Fruit fly (Drosophila melanogaster) whole organism, embryonic: Measurements from ENCODE around the gene Alp13.

ENCODE experiments used
- CG10267 ChIP-seq: fragments of 200-800 bp; sonication (Bioruptor generic); optimal IDR thresholded peaks from 2 replicates; lab custom pipeline; 2018; ENCODE audit warnings: missing biosample characterization, mild to moderate bottlenecking, missing genetic modification characterization, moderate library complexity
- CG11085 ChIP-seq: fragments of 200-800 bp; sonication (Bioruptor generic); IDR thresholded peaks from 2 replicates; pipeline ENCODE4 v1.3.6; 2022; ENCODE audit warnings: missing biosample characterization, missing genetic modification characterization
- CG11504 ChIP-seq: fragments of 200-800 bp; sonication (Bioruptor generic); optimal IDR thresholded peaks from 3 replicates; lab custom pipeline; 2019; ENCODE audit warnings: missing biosample characterization, mild to moderate bottlenecking, missing genetic modification characterization, moderate library complexity
- CG12155 ChIP-seq: fragments of 200-800 bp; sonication (Bioruptor generic); optimal IDR thresholded peaks from 3 replicates; lab custom pipeline; 2016; ENCODE audit warnings: missing biosample characterization, missing genetic modification characterization
- CG12219 ChIP-seq: fragments of 200-800 bp; sonication (Bioruptor generic); optimal IDR thresholded peaks from 3 replicates; lab custom pipeline; 2018; ENCODE audit warnings: missing biosample characterization, mild to moderate bottlenecking, missing genetic modification characterization
- CG12236 ChIP-seq: fragments of 200-800 bp; sonication (Bioruptor generic); optimal IDR thresholded peaks from 2 replicates; lab custom pipeline; 2016; ENCODE audit warnings: missing biosample characterization, missing genetic modification characterization
- CG12299 ChIP-seq: fragments of 200-800 bp; sonication (Bioruptor generic); optimal IDR thresholded peaks from 2 replicates; lab custom pipeline; 2018; ENCODE audit warnings: missing biosample characterization, mild to moderate bottlenecking, missing genetic modification characterization
- CG1233 ChIP-seq: fragments of 200-800 bp; sonication (Bioruptor generic); optimal IDR thresholded peaks from 4 replicates; lab custom pipeline; 2018; ENCODE audit warnings: missing biosample characterization, mild to moderate bottlenecking, missing genetic modification characterization
- CG12942 ChIP-seq: fragments of 200-800 bp; sonication (Bioruptor generic); optimal IDR thresholded peaks from 3 replicates; lab custom pipeline; 2016; ENCODE audit warnings: missing biosample characterization, missing genetic modification characterization
- CG14860 ChIP-seq: fragments of 200-800 bp; sonication (Bioruptor generic); IDR thresholded peaks from 3 replicates; pipeline ENCODE4 v1.3.6; 2022; ENCODE audit warnings: missing biosample characterization, missing genetic modification characterization; ENCODE audit not compliant: partially characterized antibody
- CG1529 ChIP-seq: fragments of 200-800 bp; sonication (Bioruptor generic); optimal IDR thresholded peaks from 3 replicates; lab custom pipeline; 2018; ENCODE audit warnings: missing biosample characterization, missing genetic modification characterization
- CG15514 ChIP-seq: fragments of 200-800 bp; sonication (Bioruptor generic); optimal IDR thresholded peaks from 3 replicates; lab custom pipeline; 2017; ENCODE audit warnings: missing biosample characterization, missing genetic modification characterization, mild to moderate bottlenecking, moderate library complexity, missing genetic modification reagents
- CG16863 ChIP-seq: fragments of 200-800 bp; sonication (Bioruptor generic); optimal IDR thresholded peaks from 3 replicates; lab custom pipeline; 2016; ENCODE audit warnings: missing biosample characterization, missing genetic modification characterization
- CG2202 ChIP-seq: fragments of 200-800 bp; sonication (Bioruptor generic); optimal IDR thresholded peaks from 2 replicates; lab custom pipeline; 2018; ENCODE audit warnings: missing biosample characterization, mild to moderate bottlenecking, missing genetic modification characterization
- CG31365 ChIP-seq: fragments of 200-800 bp; sonication (Bioruptor generic); optimal IDR thresholded peaks from 2 replicates; lab custom pipeline; 2018; ENCODE audit warnings: missing biosample characterization, mild to moderate bottlenecking, missing genetic modification characterization
- CG43689 ChIP-seq: fragments of 200-800 bp; sonication (Bioruptor generic); IDR thresholded peaks from 2 replicates; pipeline ENCODE4 v1.3.6; 2022; ENCODE audit warnings: missing biosample characterization, missing genetic modification characterization
- CG4424 ChIP-seq: fragments of 200-800 bp; sonication (Bioruptor generic); optimal IDR thresholded peaks from 3 replicates; lab custom pipeline; 2016; ENCODE audit warnings: missing biosample characterization, missing genetic modification characterization
- CG4730 ChIP-seq: fragments of 200-800 bp; sonication (Bioruptor generic); IDR thresholded peaks from 2 replicates; pipeline ENCODE4 v1.3.6; 2022; ENCODE audit warnings: missing biosample characterization, missing genetic modification characterization
- CG7963 ChIP-seq: fragments of 200-800 bp; sonication (Bioruptor generic); IDR thresholded peaks from 3 replicates; pipeline ENCODE4 v1.3.6; 2022; ENCODE audit warnings: missing biosample characterization, missing genetic modification characterization; ENCODE audit not compliant: partially characterized antibody
- Dek ChIP-seq: fragments of 200-800 bp; sonication (Bioruptor generic); optimal IDR thresholded peaks from 3 replicates; lab custom pipeline; 2019; ENCODE audit warnings: missing biosample characterization, mild to moderate bottlenecking, missing genetic modification characterization, moderate library complexity
- Dip2 ChIP-seq: fragments of 200-800 bp; sonication (Bioruptor generic); IDR thresholded peaks from 2 replicates; pipeline ENCODE4 v1.3.6; 2022; ENCODE audit warnings: missing biosample characterization, missing genetic modification characterization
- Hand ChIP-seq: fragments of 200-800 bp; sonication (Bioruptor generic); optimal IDR thresholded peaks from 2 replicates; lab custom pipeline; 2017; ENCODE audit warnings: mild to moderate bottlenecking, missing biosample characterization, missing genetic modification reagents, missing genetic modification characterization
- Hey ChIP-seq: fragments of 200-800 bp; sonication (Bioruptor generic); optimal IDR thresholded peaks from 3 replicates; lab custom pipeline; 2018; ENCODE audit warnings: missing biosample characterization, mild to moderate bottlenecking, missing genetic modification characterization
- HmgZ ChIP-seq: fragments of 200-800 bp; sonication (Bioruptor generic); optimal IDR thresholded peaks from 2 replicates; lab custom pipeline; 2018; ENCODE audit warnings: missing biosample characterization, mild to moderate bottlenecking, missing genetic modification characterization
- Mad ChIP-seq: fragments of 200-800 bp; sonication (Bioruptor generic); optimal IDR thresholded peaks from 2 replicates; lab custom pipeline; 2016; ENCODE audit warnings: missing biosample characterization, missing genetic modification characterization
- NC2α ChIP-seq: fragments of 200-800 bp; sonication (Bioruptor generic); optimal IDR thresholded peaks from 2 replicates; lab custom pipeline; 2016; ENCODE audit warnings: missing biosample characterization, missing genetic modification characterization
- Nf-YB ChIP-seq: fragments of 200-800 bp; sonication (Bioruptor generic); optimal IDR thresholded peaks from 3 replicates; lab custom pipeline; 2019; ENCODE audit warnings: missing biosample characterization, mild to moderate bottlenecking, missing genetic modification characterization, moderate library complexity
- Nf-YC ChIP-seq: fragments of 200-800 bp; optimal IDR thresholded peaks from 3 replicates; lab custom pipeline; 2019; ENCODE audit warnings: missing biosample characterization, mild to moderate bottlenecking, missing genetic modification characterization, moderate library complexity
- Sin3A ChIP-seq: fragments of >200 bp; optimal IDR thresholded peaks from 2 replicates; lab custom pipeline; 2018
- Spps ChIP-seq: fragments of 200-800 bp; sonication (Bioruptor generic); optimal IDR thresholded peaks from 2 replicates; lab custom pipeline; 2018; ENCODE audit warnings: missing biosample characterization, mild to moderate bottlenecking, missing genetic modification characterization
- Sry-β ChIP-seq: fragments of 200-800 bp; sonication (Bioruptor generic); optimal IDR thresholded peaks from 2 replicates; lab custom pipeline; 2018; ENCODE audit warnings: missing biosample characterization, mild to moderate bottlenecking, missing genetic modification characterization, moderate library complexity
- ase ChIP-seq: fragments of 200-800 bp; sonication (Bioruptor generic); IDR thresholded peaks from 3 replicates; pipeline ENCODE4 v1.3.6; 2022; ENCODE audit warnings: missing biosample characterization, missing genetic modification characterization
- caup ChIP-seq: fragments of 200-800 bp; sonication (Bioruptor generic); optimal IDR thresholded peaks from 3 replicates; lab custom pipeline; 2017; ENCODE audit warnings: missing biosample characterization, mild to moderate bottlenecking, missing genetic modification characterization, moderate library complexity; ENCODE audit not compliant: severe bottlenecking
- danr ChIP-seq: fragments of 200-800 bp; sonication (Bioruptor generic); IDR thresholded peaks from 2 replicates; pipeline ENCODE4 v1.3.6; 2022; ENCODE audit warnings: missing biosample characterization, missing genetic modification characterization
- gcm2 ChIP-seq: fragments of 200-800 bp; sonication (Bioruptor generic); optimal IDR thresholded peaks from 2 replicates; lab custom pipeline; 2016; ENCODE audit warnings: missing biosample characterization, missing genetic modification characterization
- gt ChIP-seq: fragments of 200-800 bp; sonication (Bioruptor generic); IDR thresholded peaks from 2 replicates; pipeline ENCODE4 v1.3.6; 2022; ENCODE audit warnings: missing biosample characterization, missing genetic modification characterization
- ham ChIP-seq: fragments of 200-800 bp; sonication (Bioruptor generic); IDR thresholded peaks from 2 replicates; pipeline ENCODE4 v1.3.6; 2022; ENCODE audit warnings: missing biosample characterization, missing genetic modification characterization
- hb ChIP-seq: fragments of 200-800 bp; sonication (Bioruptor generic); IDR thresholded peaks from 3 replicates; pipeline ENCODE4 v1.3.6; 2022; ENCODE audit warnings: missing biosample characterization, missing genetic modification characterization; ENCODE audit not compliant: partially characterized antibody
- inv ChIP-seq: fragments of 200-800 bp; sonication (Bioruptor generic); IDR thresholded peaks from 2 replicates; pipeline ENCODE4 v1.3.6; 2022; ENCODE audit warnings: missing biosample characterization, missing genetic modification characterization; ENCODE audit not compliant: partially characterized antibody
- onecut ChIP-seq: fragments of 200-800 bp; sonication (Bioruptor generic); IDR thresholded peaks from 2 replicates; pipeline ENCODE4 v1.3.6; 2022; ENCODE audit warnings: missing biosample characterization, missing genetic modification characterization
- pan ChIP-seq, 4 experiments: fragments of >200 bp in 3 of 4; fragments of 200-800 bp in 1 of 4; sonication (Bioruptor generic) in 1 of 4; optimal IDR thresholded peaks in 3 of 4; IDR thresholded peaks in 1 of 4; 2 replicates each; pipeline versions ENCODE4 v1.3.6 to Lab custom; 2017 to 2022; ENCODE audit warnings: missing biosample characterization in 2 of 4, missing genetic modification characterization in 2 of 4, mixed read lengths in 1 of 4
- pnt ChIP-seq: fragments of 200-800 bp; sonication (Bioruptor generic); optimal IDR thresholded peaks from 3 replicates; lab custom pipeline; 2016; ENCODE audit warnings: missing biosample characterization, missing genetic modification characterization
- scrt ChIP-seq: fragments of 200-800 bp; sonication (Bioruptor generic); optimal IDR thresholded peaks from 2 replicates; lab custom pipeline; 2018; ENCODE audit warnings: missing biosample characterization, mild to moderate bottlenecking, missing genetic modification characterization, moderate library complexity
- shn ChIP-seq: fragments of 200-800 bp; sonication (Bioruptor generic); optimal IDR thresholded peaks from 3 replicates; lab custom pipeline; 2016; ENCODE audit warnings: missing biosample characterization, missing genetic modification characterization
- tap ChIP-seq: fragments of 200-800 bp; optimal IDR thresholded peaks from 3 replicates; lab custom pipeline; 2019; ENCODE audit warnings: missing biosample characterization, mild to moderate bottlenecking, missing genetic modification characterization, moderate library complexity
- tgo ChIP-seq: fragments of 200-800 bp; sonication (Bioruptor generic); IDR thresholded peaks from 3 replicates; pipeline ENCODE4 v1.3.6; 2022; ENCODE audit warnings: missing biosample characterization, missing genetic modification characterization
- usp ChIP-seq: fragments of >200 bp; optimal IDR thresholded peaks from 2 replicates; lab custom pipeline; 2017; ENCODE audit warnings: missing biosample characterization, missing genetic modification characterization

The Alp13 gene

dm6 chr3R:10084914-10085313, 9.7 kb upstream of the Alp13 start (continued):
- TF ChIP-seq Sin3A (lab: Kevin White, UChicago) (no peak), CG1233 (GFP tag; lab: Kevin White, UChicago) (no peak), CG14860 (GFP tag; lab: Robert Waterston, UW) (no peak), gt (GFP tag; lab: Robert Waterston, UW) (no peak), inv (GFP tag; lab: Robert Waterston, UW) (no peak), Nf-YC (no peak), pan (optimal IDR thresholded peaks at IDR 0.05; lab: Kevin White, UChicago) (no peak), pan (GFP tag; optimal IDR thresholded peaks at IDR 0.05 in 1 of 2, IDR thresholded peaks at IDR 0.05 in 1 of 2) (peak in 1 of 2 experiments; percentile 61), scrt (peak; percentile 51), CG12299 (no peak), hb (GFP tag; lab: Robert Waterston, UW) (no peak), CG12236 (GFP tag; lab: Kevin White, UChicago) (no peak), onecut (GFP tag; lab: Robert Waterston, UW) (no peak), caup (GFP tag; lab: Kevin White, UChicago) (peak; percentile 70), Dip2 (no peak), CG11085 (GFP tag; lab: Robert Waterston, UW) (no peak; the same call in 1 of the 2 replicates), CG12942 (no peak), usp (no peak), Hand (GFP tag; lab: Kevin White, UChicago) (peak; percentile 54), HmgZ (peak; percentile 10), CG15514 (GFP tag; lab: Kevin White, UChicago) (peak; percentile 57), Sry-β (GFP tag; lab: Kevin White, UChicago) (no peak), CG7963 (GFP tag; lab: Robert Waterston, UW) (no peak), NC2α (no peak), CG16863 (no peak), CG12219 (GFP tag; lab: Kevin White, UChicago) (no peak), CG12155 (peak; percentile 52), Dek (tag; lab: Kevin White, UChicago) (peak; percentile 34), CG11504 (tag; lab: Kevin White, UChicago) (peak; percentile 42), CG1529 (no peak), ham (GFP tag; lab: Robert Waterston, UW) (no peak), Nf-YB (GFP tag; lab: Kevin White, UChicago) (no peak), Hey (tag; lab: Kevin White, UChicago) (no peak), gcm2 (GFP tag; lab: Kevin White, UChicago) (no peak), CG10267 (tag; lab: Kevin White, UChicago) (no peak), CG31365 (tag; lab: Kevin White, UChicago) (no peak), danr (GFP tag; lab: Robert Waterston, UW) (peak; percentile 33; the same call in 1 of the 2 replicates), CG4730 (GFP tag; lab: Robert Waterston, UW) (no peak), CG2202 (tag; lab: Kevin White, UChicago) (no peak), tap (no peak), Spps (no peak), Mad (no peak), shn (GFP tag; lab: Kevin White, UChicago) (no peak), tgo (GFP tag; lab: Robert Waterston, UW) (peak; percentile 41; the same call in 1 of the 3 replicates), CG43689 (GFP tag; lab: Robert Waterston, UW) (no peak), CG4424 (GFP tag; lab: Kevin White, UChicago) (no peak), ase (GFP tag; lab: Robert Waterston, UW) (no peak), pnt (GFP tag; lab: Kevin White, UChicago) (no peak)
